Fruit fly (Drosophila melanogaster) whole organism, prepupa: ENCODE data around the gene mRpL10.

Experiments
- CG10631 ChIP-seq: fragments of 200-800 bp; sonication (Bioruptor generic); optimal IDR thresholded peaks from 2 replicates; lab custom pipeline; 2016; ENCODE audit warnings: missing biosample characterization, missing genetic modification characterization
- CG11294 ChIP-seq: fragments of 200-800 bp; sonication (Bioruptor generic); IDR thresholded peaks from 2 replicates; pipeline ENCODE4 v1.3.6; 2022; ENCODE audit warnings: missing biosample characterization, missing genetic modification characterization
- CG1621 ChIP-seq: fragments of 200-800 bp; sonication (Bioruptor generic); optimal IDR thresholded peaks from 3 replicates; lab custom pipeline; 2018; ENCODE audit warnings: missing biosample characterization, mild to moderate bottlenecking, missing genetic modification characterization
- CG16779 ChIP-seq: fragments of 200-800 bp; sonication (Bioruptor generic); optimal IDR thresholded peaks from 3 replicates; lab custom pipeline; 2017; ENCODE audit warnings: missing biosample characterization, mild to moderate bottlenecking, missing genetic modification characterization
- CG3032 ChIP-seq: fragments of 200-800 bp; optimal IDR thresholded peaks from 2 replicates; lab custom pipeline; 2019; ENCODE audit warnings: missing biosample characterization, mild to moderate bottlenecking, missing genetic modification characterization, moderate library complexity
- CG31627 ChIP-seq: fragments of 200-800 bp; sonication (Bioruptor generic); optimal IDR thresholded peaks from 3 replicates; lab custom pipeline; 2016; ENCODE audit warnings: missing biosample characterization, missing genetic modification characterization
- CG3919 ChIP-seq: fragments of 200-800 bp; sonication (Bioruptor generic); optimal IDR thresholded peaks from 3 replicates; lab custom pipeline; 2016; ENCODE audit warnings: missing biosample characterization, missing genetic modification characterization
- CG4318 ChIP-seq: fragments of 200-800 bp; sonication (Bioruptor generic); optimal IDR thresholded peaks from 3 replicates; lab custom pipeline; 2017; ENCODE audit warnings: missing biosample characterization, mild to moderate bottlenecking, missing genetic modification characterization
- CG6163 ChIP-seq: fragments of 200-800 bp; sonication (Bioruptor generic); IDR thresholded peaks from 3 replicates; pipeline ENCODE4 v1.3.6; 2022; ENCODE audit warnings: missing biosample characterization, missing genetic modification characterization
- CG6276 ChIP-seq: fragments of 200-800 bp; sonication (Bioruptor generic); optimal IDR thresholded peaks from 2 replicates; lab custom pipeline; 2017; ENCODE audit warnings: missing biosample characterization, mild to moderate bottlenecking, missing genetic modification characterization
- CG6792 ChIP-seq: fragments of 200-800 bp; sonication (Bioruptor generic); optimal IDR thresholded peaks from 3 replicates; lab custom pipeline; 2016; ENCODE audit warnings: missing biosample characterization, missing genetic modification characterization
- CG6808 ChIP-seq: fragments of 200-800 bp; sonication (Bioruptor generic); optimal IDR thresholded peaks from 3 replicates; lab custom pipeline; 2017; ENCODE audit warnings: missing biosample characterization, missing genetic modification characterization, mild to moderate bottlenecking, moderate library complexity, missing genetic modification reagents
- CG6854 ChIP-seq: fragments of 200-800 bp; sonication (Bioruptor generic); optimal IDR thresholded peaks from 2 replicates; lab custom pipeline; 2017; ENCODE audit warnings: missing biosample characterization, mild to moderate bottlenecking, missing genetic modification characterization
- CG8119 ChIP-seq: fragments of 200-800 bp; sonication (Bioruptor generic); IDR thresholded peaks from 3 replicates; pipeline ENCODE4 v1.3.6; 2022; ENCODE audit warnings: missing biosample characterization, missing genetic modification characterization
- CG8632 ChIP-seq: fragments of 200-800 bp; sonication (Bioruptor generic); optimal IDR thresholded peaks from 3 replicates; lab custom pipeline; 2016; ENCODE audit warnings: missing biosample characterization, missing genetic modification characterization
- CG9139 ChIP-seq: fragments of 200-800 bp; sonication (Bioruptor generic); optimal IDR thresholded peaks from 3 replicates; lab custom pipeline; 2017; ENCODE audit warnings: missing biosample characterization, mild to moderate bottlenecking, missing genetic modification characterization
- Eip78C ChIP-seq: fragments of 200-800 bp; sonication (Bioruptor generic); peaks from one replicate; lab custom pipeline; 2016; ENCODE audit warnings: missing biosample characterization, missing genetic modification characterization
- Eip93F ChIP-seq: fragments of 200-800 bp; sonication (Bioruptor generic); optimal IDR thresholded peaks from 2 replicates; lab custom pipeline; 2016; ENCODE audit warnings: missing biosample characterization, mild to moderate bottlenecking, missing genetic modification characterization
- Ets96B ChIP-seq: fragments of 200-800 bp; optimal IDR thresholded peaks from 2 replicates; lab custom pipeline; 2019; ENCODE audit warnings: missing biosample characterization, mild to moderate bottlenecking, missing genetic modification characterization, moderate library complexity
- Gug ChIP-seq: fragments of 200-800 bp; sonication (Bioruptor generic); IDR thresholded peaks from 2 replicates; pipeline ENCODE4 v1.3.6; 2022; ENCODE audit warnings: missing biosample characterization, missing genetic modification characterization
- Hr39 ChIP-seq: fragments of 200-800 bp; sonication (Bioruptor generic); optimal IDR thresholded peaks from 2 replicates; lab custom pipeline; 2016; ENCODE audit warnings: missing biosample characterization, missing genetic modification characterization
- Hr4 ChIP-seq: fragments of 200-800 bp; sonication (Bioruptor generic); optimal IDR thresholded peaks from 3 replicates; lab custom pipeline; 2016; ENCODE audit warnings: missing biosample characterization, missing genetic modification characterization
- Lpt ChIP-seq: fragments of 200-800 bp; sonication (Bioruptor generic); optimal IDR thresholded peaks from 3 replicates; lab custom pipeline; 2016; ENCODE audit warnings: missing biosample characterization, missing genetic modification characterization
- Met ChIP-seq: fragments of 200-800 bp; sonication (Bioruptor generic); optimal IDR thresholded peaks from 3 replicates; lab custom pipeline; 2016; ENCODE audit warnings: missing biosample characterization, missing genetic modification characterization
- OdsH ChIP-seq: fragments of 200-800 bp; sonication (Bioruptor generic); optimal IDR thresholded peaks from 3 replicates; lab custom pipeline; 2016; ENCODE audit warnings: missing biosample characterization, missing genetic modification characterization
- Sox102F ChIP-seq: fragments of 200-800 bp; sonication (Bioruptor generic); optimal IDR thresholded peaks from 2 replicates; lab custom pipeline; 2016; ENCODE audit warnings: missing biosample characterization, mild to moderate bottlenecking, missing genetic modification characterization
- Sox14 ChIP-seq: fragments of 200-800 bp; sonication (Bioruptor generic); optimal IDR thresholded peaks from 3 replicates; lab custom pipeline; 2016; ENCODE audit warnings: missing biosample characterization, missing genetic modification characterization
- acj6 ChIP-seq: fragments of 200-800 bp; sonication (Bioruptor generic); optimal IDR thresholded peaks from 3 replicates; lab custom pipeline; 2016; ENCODE audit warnings: missing biosample characterization, missing genetic modification characterization
- dac ChIP-seq: fragments of 200-800 bp; sonication (Bioruptor generic); optimal IDR thresholded peaks from 2 replicates; lab custom pipeline; 2017; ENCODE audit warnings: missing biosample characterization, mild to moderate bottlenecking, missing genetic modification characterization
- dsx ChIP-seq: fragments of 200-800 bp; optimal IDR thresholded peaks from 3 replicates; lab custom pipeline; 2019; ENCODE audit warnings: missing biosample characterization, mild to moderate bottlenecking, missing genetic modification characterization, moderate library complexity; ENCODE audit not compliant: poor library complexity, severe bottlenecking
- eg ChIP-seq: fragments of 200-800 bp; sonication (Bioruptor generic); IDR thresholded peaks from 3 replicates; pipeline ENCODE4 v1.3.6; 2022; ENCODE audit warnings: missing biosample characterization, missing genetic modification characterization
- esn ChIP-seq: fragments of 200-800 bp; sonication (Bioruptor generic); optimal IDR thresholded peaks from 2 replicates; lab custom pipeline; 2016; ENCODE audit warnings: missing biosample characterization, mild to moderate bottlenecking, missing genetic modification characterization, moderate library complexity
- fkh ChIP-seq: fragments of 200-800 bp; sonication (Bioruptor generic); optimal IDR thresholded peaks from 3 replicates; lab custom pipeline; 2017; ENCODE audit warnings: missing biosample characterization, mild to moderate bottlenecking, missing genetic modification characterization, moderate library complexity
- lz ChIP-seq: fragments of 200-800 bp; sonication (Bioruptor generic); optimal IDR thresholded peaks from 3 replicates; lab custom pipeline; 2016; ENCODE audit warnings: missing biosample characterization, missing genetic modification characterization
- net ChIP-seq: fragments of 200-800 bp; sonication (Bioruptor generic); optimal IDR thresholded peaks from 3 replicates; lab custom pipeline; 2016; ENCODE audit warnings: missing biosample characterization, missing genetic modification characterization
- pdm3 ChIP-seq: fragments of 200-800 bp; sonication (Bioruptor generic); optimal IDR thresholded peaks from 3 replicates; lab custom pipeline; 2016; ENCODE audit warnings: missing biosample characterization, missing genetic modification characterization
- salr ChIP-seq, 2 experiments: fragments of 200-800 bp; sonication (Bioruptor generic); optimal IDR thresholded peaks; 3 replicates each; lab custom pipeline; 2016 to 2018; ENCODE audit warnings: missing biosample characterization in 2 of 2, missing genetic modification characterization in 2 of 2, mild to moderate bottlenecking in 1 of 2
- ss ChIP-seq, 2 experiments: fragments of 200-800 bp; sonication (Bioruptor generic); optimal IDR thresholded peaks; 2 replicates in 1 of 2; 3 replicates in 1 of 2; lab custom pipeline; 2017 to 2018; ENCODE audit warnings: mild to moderate bottlenecking in 2 of 2, missing biosample characterization in 2 of 2, missing genetic modification characterization in 2 of 2, moderate library complexity in 1 of 2
- vri ChIP-seq: fragments of 200-800 bp; sonication (Bioruptor generic); optimal IDR thresholded peaks from 3 replicates; lab custom pipeline; 2016; ENCODE audit warnings: missing biosample characterization, mild to moderate bottlenecking, missing genetic modification characterization

mRpL10 gene

dm6 chr2L:203529-204127, at the start of gene mRpL10:
Gene mRpL10 (plus strand): TSS chr2L:203779.
- TF ChIP-seq net (GFP tag; lab: Kevin White, UChicago) = no peak
- TF ChIP-seq CG3032 = peak; percentile 25
- no peak for TF ChIP-seq ss (GFP tag; optimal IDR thresholded peaks at IDR 0.05; lab: Kevin White, UChicago)
- TF ChIP-seq CG6163 (GFP tag; lab: Robert Waterston, UW) = no peak
- TF ChIP-seq CG1621 (tag; lab: Kevin White, UChicago) = no peak
- TF ChIP-seq Hr4 (GFP tag; lab: Kevin White, UChicago) = no peak
- no peak for TF ChIP-seq CG6276 (GFP tag; lab: Kevin White, UChicago)
- TF ChIP-seq Ets96B (tag; lab: Kevin White, UChicago) = no peak
- peak; percentile 11 for TF ChIP-seq CG10631 (GFP tag; lab: Kevin White, UChicago)
- TF ChIP-seq Sox102F = no peak
- TF ChIP-seq dsx (GFP tag; lab: Kevin White, UChicago) = no peak
- TF ChIP-seq CG6792 (GFP tag; lab: Kevin White, UChicago) = no peak
- TF ChIP-seq CG11294 (GFP tag; lab: Robert Waterston, UW) = no peak
- peak; percentile 33 for TF ChIP-seq Eip93F
- TF ChIP-seq CG8632 (GFP tag; lab: Kevin White, UChicago) = no peak
- TF ChIP-seq CG6854 (GFP tag; lab: Kevin White, UChicago) = no peak
- no peak for TF ChIP-seq eg (GFP tag; lab: Robert Waterston, UW)
- TF ChIP-seq salr (GFP tag; optimal IDR thresholded peaks at IDR 0.05; lab: Kevin White, UChicago) = no peak
- peak; percentile 65 for TF ChIP-seq esn (GFP tag; lab: Kevin White, UChicago)

dm6 chr2L:155215-155712, 48.3 kb upstream of the mRpL10 start, which contains the start of gene Pus10:
Gene Pus10 (minus strand): TSS chr2L:155305.
- TF ChIP-seq CG3032 = no peak
- peak; percentile 96 for TF ChIP-seq vri (GFP tag; lab: Kevin White, UChicago)
- TF ChIP-seq Gug (GFP tag; lab: Robert Waterston, UW) = no peak
- TF ChIP-seq CG4318 (GFP tag; lab: Kevin White, UChicago) = no peak
- no peak for TF ChIP-seq CG8119 (GFP tag; lab: Robert Waterston, UW)
- TF ChIP-seq CG6854 (GFP tag; lab: Kevin White, UChicago) = peak; percentile 23
- no peak for TF ChIP-seq CG6808 (GFP tag; lab: Kevin White, UChicago)
- no peak for TF ChIP-seq Lpt
- no peak for TF ChIP-seq Hr4 (GFP tag; lab: Kevin White, UChicago)
- no peak for TF ChIP-seq pdm3
- TF ChIP-seq Eip93F = no peak
- no peak for TF ChIP-seq CG10631 (GFP tag; lab: Kevin White, UChicago)
- no peak for TF ChIP-seq CG1621 (tag; lab: Kevin White, UChicago)
- TF ChIP-seq lz (GFP tag; lab: Kevin White, UChicago) = no peak
- peak; percentile 51 for TF ChIP-seq Eip78C (GFP tag; lab: Kevin White, UChicago)
- TF ChIP-seq OdsH (GFP tag; lab: Kevin White, UChicago) = no peak
- no peak for TF ChIP-seq CG16779 (tag; lab: Kevin White, UChicago)
- TF ChIP-seq salr (GFP tag; optimal IDR thresholded peaks at IDR 0.05; lab: Kevin White, UChicago) = no peak
- no peak for TF ChIP-seq CG3919
- TF ChIP-seq, all 60 proteins: peak for 3

- TF ChIP-seq Hr39 (GFP tag; lab: Kevin White, UChicago) (no peak), CG3032 (peak; percentile 2), Sox14 (GFP tag; lab: Kevin White, UChicago) (peak; percentile 100), Eip78C (GFP tag; lab: Kevin White, UChicago) (peak; percentile 59), Met (GFP tag; lab: Kevin White, UChicago) (no peak), CG4318 (GFP tag; lab: Kevin White, UChicago) (no peak), CG9139 (GFP tag; lab: Kevin White, UChicago) (no peak), CG31627 (no peak), CG6854 (GFP tag; lab: Kevin White, UChicago) (peak; percentile 32), Ets96B (tag; lab: Kevin White, UChicago) (no peak), dac (GFP tag; lab: Kevin White, UChicago) (no peak), fkh (GFP tag; lab: Kevin White, UChicago) (peak; percentile 34), acj6 (GFP tag; lab: Kevin White, UChicago) (no peak)
Observed at dm6 chr2L:155994-156393, 47.6 kb upstream of the mRpL10 start, which contains the start of gene CG3436. Gene CG3436 (plus strand): TSS chr2L:156029.
